Worm (Caenorhabditis elegans): ENCODE results near the gene ari-2.

The ari-2 gene

DNA sequence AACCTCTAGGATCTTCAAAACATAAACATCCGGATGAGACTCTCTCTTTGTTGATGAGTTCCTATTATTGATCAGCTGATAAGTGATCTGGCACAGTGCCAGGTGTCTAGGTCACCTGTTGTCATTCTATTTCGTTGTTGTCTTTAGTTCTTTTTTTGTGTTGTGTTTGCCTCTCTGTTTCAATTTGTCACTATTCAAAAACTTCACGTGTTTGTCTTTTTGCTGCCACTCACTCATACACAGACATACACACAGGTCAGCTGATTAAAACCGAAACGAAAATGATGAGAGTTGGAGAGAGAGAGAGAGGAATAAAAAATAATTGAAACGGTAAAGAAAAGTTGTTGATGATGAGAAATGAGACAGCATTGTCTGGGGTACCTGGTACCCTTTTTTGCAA is 40.2 kb downstream of the ari-2 start (continued):
- TF ChIP-seq nhr-42 (GFP tag; IDR thresholded peaks at IDR 0.05) (no peak), mdt-29 (GFP tag; IDR thresholded peaks at IDR 0.05) (peak; percentile 89), lin-13 (GFP tag; optimal IDR thresholded peaks at IDR 0.05) (peak; percentile 48), lsy-2 (tag; optimal IDR thresholded peaks at IDR 0.05) (peak in 1 of 2 experiments; percentile 84), lin-1 (GFP tag; IDR thresholded peaks at IDR 0.05) (peak; percentile 92), spr-3 (GFP tag; optimal IDR thresholded peaks at IDR 0.05) (no peak), mes-2 (tag; optimal IDR thresholded peaks at IDR 0.05; ENCODE audit: poor library complexity, severe bottlenecking) (peak; percentile 48), lin-29 (GFP tag; IDR thresholded peaks at IDR 0.05) (no peak), gei-8 (GFP tag; optimal IDR thresholded peaks at IDR 0.05) (peak; percentile 87), ZK546.5 (tag; optimal IDR thresholded peaks at IDR 0.05) (no peak), nhr-25 (tag; optimal IDR thresholded peaks at IDR 0.05; ENCODE audit: borderline replicate concordance, insufficient read depth) (peak; percentile 58), tag-97 (GFP tag; IDR thresholded peaks at IDR 0.05) (no peak), unc-39 (tag; optimal IDR thresholded peaks at IDR 0.05) (no peak), daf-16 (GFP tag; optimal IDR thresholded peaks at IDR 0.05) (peak; percentile 92 to 95), daf-16 (tag; optimal IDR thresholded peaks at IDR 0.05) (peak; percentile 99), lir-3 (tag; optimal IDR thresholded peaks at IDR 0.05) (no peak), D1046.2 (GFP tag; IDR thresholded peaks at IDR 0.05) (no peak), rbr-2 (tag; optimal IDR thresholded peaks at IDR 0.05) (no peak), nhr-77 (tag; optimal IDR thresholded peaks at IDR 0.05) (peak; percentile 96), T20F7.1 (GFP tag; optimal IDR thresholded peaks at IDR 0.05) (peak; percentile 75), aly-2 (tag; optimal IDR thresholded peaks at IDR 0.05) (no peak), daf-12 (tag; optimal IDR thresholded peaks at IDR 0.05) (no peak), Y48G9A.11 (GFP tag; IDR thresholded peaks at IDR 0.05) (no peak), nhr-10 (tag; optimal IDR thresholded peaks at IDR 0.05) (peak; percentile 22), attf-4 (tag; optimal IDR thresholded peaks at IDR 0.05) (no peak), nhr-28 (tag; optimal IDR thresholded peaks at IDR 0.05) (peak; percentile 94), duxl-1 (tag; optimal IDR thresholded peaks at IDR 0.05; ENCODE audit: poor library complexity) (no peak), ceh-32 (tag; optimal IDR thresholded peaks at IDR 0.05; ENCODE audit: poor library complexity) (no peak), unc-130 (GFP tag; optimal IDR thresholded peaks at IDR 0.05) (no peak), ztf-7 (tag; optimal IDR thresholded peaks at IDR 0.05) (no peak), pqm-1 (tag; optimal IDR thresholded peaks at IDR 0.05) (peak; percentile 75), hmg-1.1 (GFP tag; IDR thresholded peaks at IDR 0.05) (peak; percentile 48; the same call in 1 of the 2 replicates), snpc-4 (tag; optimal IDR thresholded peaks at IDR 0.05) (peak; percentile 5), Y105C5A.15 (GFP tag; IDR thresholded peaks at IDR 0.05) (no peak), madf-9 (GFP tag; conservative IDR thresholded peaks at IDR 0.05) (no peak), arid-1 (GFP tag; conservative IDR thresholded peaks at IDR 0.05) (0 out of 2 replicates have a peak, but pooled peaks have one; percentile 38), zag-1 (tag; optimal IDR thresholded peaks at IDR 0.05) (no peak), Y5F2A.4 (GFP tag; optimal IDR thresholded peaks at IDR 0.05) (no peak), sdz-12 (GFP tag; optimal IDR thresholded peaks at IDR 0.05) (no peak), F37D6.2 (tag; optimal IDR thresholded peaks at IDR 0.05) (no peak), R02D3.7 (tag; optimal IDR thresholded peaks at IDR 0.05) (no peak), nhr-6 (tag; optimal IDR thresholded peaks at IDR 0.05) (peak; percentile 37), set-16 (GFP tag; IDR thresholded peaks at IDR 0.05) (0 out of 2 replicates have a peak, but pooled peaks have one; percentile 9), cey-2 (tag; optimal IDR thresholded peaks at IDR 0.05; ENCODE audit: borderline replicate concordance, insufficient read depth) (peak; percentile 91), F49E8.2 (tag; optimal IDR thresholded peaks at IDR 0.05; ENCODE audit: borderline replicate concordance) (no peak), aha-1 (tag) (peak; percentile 51), nhr-102 (tag; optimal IDR thresholded peaks at IDR 0.05) (peak; percentile 77), daf-8 (GFP tag; IDR thresholded peaks at IDR 0.05) (no peak), vab-7 (GFP tag; IDR thresholded peaks at IDR 0.05) (no peak), unc-62 (GFP tag; optimal IDR thresholded peaks at IDR 0.05 in 1 of 2) (peak; percentile 43 to 100), unc-62 (tag; optimal IDR thresholded peaks at IDR 0.05) (no peak), ZK337.2 (GFP tag; IDR thresholded peaks at IDR 0.05) (no peak)

Measured in whole organism, L4 larva.